Worm (Caenorhabditis elegans) whole organism, L4 larva: Measurements from ENCODE around the gene rfip-1.
A peak's percentile ranks its signal among the peaks of the same experiment; 100 is the strongest.

Experiments
- F10B5.3 ChIP-seq: sonication (generic microtip); optimal IDR thresholded peaks from 2 replicates; lab custom pipeline; 2016; ENCODE audit warnings: mild to moderate bottlenecking, missing genetic modification characterization, missing compliant biosample characterization
- T26A8.4 ChIP-seq: fragments of 200-800 bp; sonication (Bioruptor generic); IDR thresholded peaks from 2 replicates; pipeline ENCODE4 v1.3.6; 2022; ENCODE audit warnings: missing genetic modification characterization, missing compliant biosample characterization
- ZK337.2 ChIP-seq: fragments of 200-800 bp; sonication (Bioruptor generic); IDR thresholded peaks from 2 replicates; pipeline ENCODE4 v1.3.6; 2022; ENCODE audit warnings: missing genetic modification reagents, missing genetic modification characterization, missing compliant biosample characterization
- aha-1 ChIP-seq: fragments of 150-350 bp; peaks from one replicate; lab custom pipeline; 2014; ENCODE audit warnings: missing biosample characterization, missing genetic modification characterization
- aly-2 ChIP-seq: sonication (generic microtip); optimal IDR thresholded peaks from 2 replicates; lab custom pipeline; 2018; ENCODE audit warnings: missing biosample characterization, missing genetic modification characterization
- arid-1 ChIP-seq: fragments of 200-800 bp; sonication (Bioruptor generic); conservative IDR thresholded peaks from 2 replicates; pipeline ENCODE4 v1.3.6; 2022; ENCODE audit warnings: missing genetic modification reagents, missing genetic modification characterization, missing compliant biosample characterization
- attf-4 ChIP-seq: sonication (generic microtip); optimal IDR thresholded peaks from 3 replicates; lab custom pipeline; 2017; ENCODE audit warnings: missing biosample characterization, missing genetic modification characterization
- ceh-28 ChIP-seq: fragments of 150-350 bp; optimal IDR thresholded peaks from 2 replicates; lab custom pipeline; 2014; ENCODE audit warnings: missing biosample characterization, missing genetic modification reagents, missing genetic modification characterization
- ceh-32 ChIP-seq: sonication (generic microtip); optimal IDR thresholded peaks from 2 replicates; lab custom pipeline; 2016; ENCODE audit warnings: mild to moderate bottlenecking, missing genetic modification characterization, missing compliant biosample characterization; ENCODE audit not compliant: poor library complexity
- ctbp-1 ChIP-seq: fragments of 200-800 bp; sonication (Bioruptor generic); IDR thresholded peaks from 2 replicates; pipeline ENCODE4 v1.3.6; 2022; ENCODE audit warnings: missing genetic modification reagents, missing genetic modification characterization, missing compliant biosample characterization
- daf-12 ChIP-seq: fragments of 150-350 bp; optimal IDR thresholded peaks from 2 replicates; lab custom pipeline; 2014; ENCODE audit warnings: missing biosample characterization, missing genetic modification reagents, missing genetic modification characterization
- daf-19 ChIP-seq: fragments of 200-800 bp; sonication (Bioruptor generic); conservative IDR thresholded peaks from 2 replicates; pipeline ENCODE4 v1.3.6; 2022; ENCODE audit warnings: missing genetic modification characterization, missing compliant biosample characterization
- dmd-8 ChIP-seq: fragments of 200-800 bp; sonication (Bioruptor generic); IDR thresholded peaks from 2 replicates; pipeline ENCODE4 v1.3.6; 2022; ENCODE audit warnings: missing genetic modification characterization, missing compliant biosample characterization
- dpl-1 ChIP-seq: fragments of 150-350 bp; optimal IDR thresholded peaks from 2 replicates; lab custom pipeline; 2014; ENCODE audit warnings: missing biosample characterization, missing genetic modification reagents, missing genetic modification characterization
- duxl-1 ChIP-seq: sonication (generic microtip); optimal IDR thresholded peaks from 2 replicates; lab custom pipeline; 2016; ENCODE audit warnings: mild to moderate bottlenecking, missing genetic modification characterization, moderate library complexity, missing compliant biosample characterization; ENCODE audit not compliant: poor library complexity
- fos-1 ChIP-seq: fragments of 150-350 bp; optimal IDR thresholded peaks from 2 replicates; lab custom pipeline; 2014; ENCODE audit warnings: missing biosample characterization, missing genetic modification characterization
- hif-1 ChIP-seq, 2 experiments: sonication (generic microtip); optimal IDR thresholded peaks; 2 replicates each; lab custom pipeline; 2016 to 2017; ENCODE audit warnings: missing compliant biosample characterization in 2 of 2, missing genetic modification characterization in 2 of 2, missing genetic modification reagents in 2 of 2, missing genotype in 2 of 2, mild to moderate bottlenecking in 1 of 2
- hlh-11 ChIP-seq: fragments of 200-800 bp; sonication (Bioruptor generic); optimal IDR thresholded peaks from 2 replicates; lab custom pipeline; 2018; ENCODE audit warnings: mild to moderate bottlenecking, missing genetic modification characterization, missing compliant biosample characterization
- hlh-30 ChIP-seq: sonication (generic microtip); optimal IDR thresholded peaks from 2 replicates; lab custom pipeline; 2017; ENCODE audit warnings: antibody characterized with exemption, mild to moderate bottlenecking, missing genetic modification characterization, missing compliant biosample characterization; ENCODE audit not compliant: insufficient read depth
- hmg-1.1 ChIP-seq: fragments of 200-800 bp; sonication (Bioruptor generic); IDR thresholded peaks from 2 replicates; pipeline ENCODE4 v1.3.6; 2022; ENCODE audit warnings: missing genetic modification reagents, missing genetic modification characterization, missing compliant biosample characterization
- lim-7 ChIP-seq: fragments of 200-800 bp; sonication (Bioruptor generic); IDR thresholded peaks from 2 replicates; pipeline ENCODE4 v1.3.6; 2022; ENCODE audit warnings: missing genetic modification characterization, missing compliant biosample characterization
- lsy-2 ChIP-seq, 2 experiments: fragments of 150-350 bp in 1 of 2; sonication (generic microtip) in 1 of 2; optimal IDR thresholded peaks; 2 replicates each; lab custom pipeline; 2014 to 2017; ENCODE audit warnings: missing biosample characterization in 2 of 2, missing genetic modification characterization in 2 of 2
- madf-9 ChIP-seq: fragments of 200-800 bp; sonication (Bioruptor generic); conservative IDR thresholded peaks from 2 replicates; pipeline ENCODE4 v1.3.6; 2022; ENCODE audit warnings: missing genetic modification reagents, missing genetic modification characterization, missing compliant biosample characterization
- mdl-1 ChIP-seq, 2 experiments: fragments of 150-350 bp in 1 of 2; sonication (generic microtip) in 1 of 2; optimal IDR thresholded peaks; 2 replicates each; lab custom pipeline; 2014 to 2017; ENCODE audit warnings: missing biosample characterization in 2 of 2, missing genetic modification characterization in 2 of 2
- mdt-29 ChIP-seq: fragments of 200-800 bp; sonication (Bioruptor generic); IDR thresholded peaks from 2 replicates; pipeline ENCODE4 v1.3.6; 2022; ENCODE audit warnings: missing genetic modification reagents, missing genetic modification characterization, missing compliant biosample characterization
- mep-1 ChIP-seq: fragments of 150-350 bp; sonication (generic microtip); optimal IDR thresholded peaks from 3 replicates; lab custom pipeline; 2014; ENCODE audit warnings: missing biosample characterization, missing genetic modification characterization
- mxl-2 ChIP-seq: fragments of 200-800 bp; sonication (Bioruptor generic); conservative IDR thresholded peaks from 2 replicates; pipeline ENCODE4 v1.3.6; 2022; ENCODE audit warnings: missing genetic modification reagents, missing genetic modification characterization, missing compliant biosample characterization
- mxl-3 ChIP-seq: fragments of 200-800 bp; sonication (Bioruptor generic); optimal IDR thresholded peaks from 2 replicates; lab custom pipeline; 2018; ENCODE audit warnings: mild to moderate bottlenecking, missing genetic modification characterization, missing compliant biosample characterization
- nhr-10 ChIP-seq: fragments of 150-350 bp; optimal IDR thresholded peaks from 2 replicates; lab custom pipeline; 2014; ENCODE audit warnings: missing biosample characterization, missing genetic modification characterization
- nhr-102 ChIP-seq: sonication (generic microtip); optimal IDR thresholded peaks from 2 replicates; lab custom pipeline; 2016; ENCODE audit warnings: mild to moderate bottlenecking, missing genetic modification characterization, moderate library complexity, missing compliant biosample characterization
- nhr-111 ChIP-seq: fragments of 200-800 bp; sonication (Bioruptor generic); optimal IDR thresholded peaks from 2 replicates; lab custom pipeline; 2018; ENCODE audit warnings: mild to moderate bottlenecking, missing genetic modification characterization, missing compliant biosample characterization
- nhr-42 ChIP-seq: fragments of 200-800 bp; sonication (Bioruptor generic); IDR thresholded peaks from 2 replicates; pipeline ENCODE4 v1.3.6; 2022; ENCODE audit warnings: missing genetic modification characterization, missing compliant biosample characterization
- nhr-48 ChIP-seq: sonication (generic microtip); optimal IDR thresholded peaks from 2 replicates; lab custom pipeline; 2016; ENCODE audit warnings: mild to moderate bottlenecking, missing genetic modification characterization, missing compliant biosample characterization
- pha-4 ChIP-seq, 2 experiments: fragments of 150-350 bp in 1 of 2; fragments of 200-800 bp in 1 of 2; sonication (Bioruptor generic) in 1 of 2; IDR thresholded peaks in 1 of 2; optimal IDR thresholded peaks in 1 of 2; 2 replicates each; pipeline versions ENCODE4 v1.3.6 to Lab custom; 2014 to 2022; ENCODE audit warnings: missing genetic modification characterization in 2 of 2, missing genetic modification reagents in 2 of 2, missing biosample characterization in 1 of 2, missing compliant biosample characterization in 1 of 2
- pqm-1 ChIP-seq: sonication (generic microtip); optimal IDR thresholded peaks from 2 replicates; lab custom pipeline; 2017; ENCODE audit warnings: missing biosample characterization, missing genetic modification characterization
- set-16 ChIP-seq: fragments of 200-800 bp; sonication (Bioruptor generic); IDR thresholded peaks from 2 replicates; pipeline ENCODE4 v1.3.6; 2022; ENCODE audit warnings: missing genetic modification reagents, missing genetic modification characterization, missing compliant biosample characterization
- snpc-1.2 ChIP-seq: fragments of 200-800 bp; sonication (Bioruptor generic); IDR thresholded peaks from 2 replicates; pipeline ENCODE4 v1.3.6; 2022; ENCODE audit warnings: missing genetic modification reagents, missing genetic modification characterization, missing compliant biosample characterization
- spr-3 ChIP-seq: fragments of 200-800 bp; sonication (Bioruptor generic); optimal IDR thresholded peaks from 2 replicates; lab custom pipeline; 2018; ENCODE audit warnings: mild to moderate bottlenecking, missing genetic modification characterization, missing compliant biosample characterization
- unc-130 ChIP-seq: sonication (generic microtip); optimal IDR thresholded peaks from 2 replicates; lab custom pipeline; 2016; ENCODE audit warnings: missing genetic modification reagents, missing genetic modification characterization, missing compliant biosample characterization
- unc-62 ChIP-seq, 3 experiments: fragments of 150-350 bp in 1 of 3; sonication (generic microtip); optimal IDR thresholded peaks in 2 of 3; peaks in 1 of 3; 1 replicate in 1 of 3; 2 replicates in 2 of 3; lab custom pipeline; 2014 to 2017; ENCODE audit warnings: missing biosample characterization in 3 of 3, missing genetic modification characterization in 3 of 3, missing genetic modification reagents in 3 of 3, missing genotype in 1 of 3
- ztf-11 ChIP-seq: fragments of 150-350 bp; optimal IDR thresholded peaks from 2 replicates; lab custom pipeline; 2014; ENCODE audit warnings: missing biosample characterization, missing genetic modification characterization

rfip-1 gene

DNA sequence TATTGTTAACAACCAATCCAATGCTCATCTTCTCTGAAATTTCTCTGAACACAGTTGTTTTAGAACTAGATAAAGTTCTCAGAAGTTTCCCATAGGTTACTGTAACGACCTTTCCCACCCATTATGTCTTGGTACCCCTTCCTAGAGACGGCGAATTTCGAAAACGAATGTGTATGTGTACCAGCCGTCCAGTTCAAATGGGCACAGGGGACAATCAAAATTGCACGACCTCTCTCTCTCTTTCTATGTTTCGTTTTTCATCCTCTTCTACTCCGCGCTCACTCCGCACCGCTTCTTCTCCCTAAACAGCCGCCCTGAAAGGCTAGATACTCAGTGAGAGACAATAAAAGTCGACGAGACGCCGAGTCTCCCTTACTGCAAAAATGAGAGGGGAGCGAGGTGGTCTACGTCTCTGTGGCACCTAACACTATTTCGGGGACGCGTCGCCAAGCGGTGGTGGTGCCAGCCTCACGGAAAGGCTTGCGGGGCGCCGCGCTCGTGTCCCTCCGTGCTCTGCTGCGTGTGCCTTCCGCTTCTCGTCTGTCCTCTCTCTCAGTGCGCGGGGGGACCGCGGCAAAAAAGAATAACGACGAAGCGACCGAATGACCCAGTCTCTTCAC lies 17.2 kb downstream of the rfip-1 start (continued):
- peak; percentile 16 for TF ChIP-seq dpl-1
- TF ChIP-seq nhr-42 (GFP tag; lab: Robert Waterston, UW): no peak
- peak; percentile 27 for TF ChIP-seq ceh-32 (tag; lab: Kevin White, UChicago)
- TF ChIP-seq ceh-28 (tag; lab: Kevin White, UChicago): no peak
- TF ChIP-seq fos-1: no peak
- TF ChIP-seq mxl-2 (GFP tag; lab: Robert Waterston, UW): no peak
- no peak for TF ChIP-seq snpc-1.2
- no peak for TF ChIP-seq unc-130 (GFP tag; lab: Kevin White, UChicago)
- TF ChIP-seq mep-1 (tag; lab: Kevin White, UChicago): peak; percentile 65
- TF ChIP-seq pqm-1: no peak
- TF ChIP-seq ztf-11: no peak
- TF ChIP-seq mdl-1 (tag; optimal IDR thresholded peaks at IDR 0.05; lab: Kevin White, UChicago): peak; percentile 60 to 61
- peak; percentile 71 for TF ChIP-seq nhr-48
- no peak for TF ChIP-seq attf-4 (tag; lab: Kevin White, UChicago)
- TF ChIP-seq aly-2 (tag; lab: Kevin White, UChicago): no peak
- TF ChIP-seq hif-1 (tag; optimal IDR thresholded peaks at IDR 0.05; lab: Kevin White, UChicago): peak in 1 of 2 experiments; percentile 65
- peak; percentile 45 for TF ChIP-seq nhr-111
- TF ChIP-seq spr-3: no peak
- TF ChIP-seq hlh-30 (tag; lab: Kevin White, UChicago): peak; percentile 22
- no peak for TF ChIP-seq dmd-8 (GFP tag; lab: Robert Waterston, UW)
- peak; percentile 43 for TF ChIP-seq nhr-102
- 0 out of 2 replicates have a peak, but pooled peaks have one; percentile 43 for TF ChIP-seq arid-1 (GFP tag; lab: Robert Waterston, UW)
- TF ChIP-seq hlh-11 (tag; lab: Kevin White, UChicago): peak; percentile 90
- peak; percentile 83 for TF ChIP-seq hmg-1.1 (GFP tag; lab: Robert Waterston, UW)
- peak in 1 of 2 experiments; percentile 15 for TF ChIP-seq lsy-2 (tag; optimal IDR thresholded peaks at IDR 0.05; lab: Kevin White, UChicago)
- peak; percentile 61 for TF ChIP-seq pha-4 (GFP tag; IDR thresholded peaks at IDR 0.05; lab: Robert Waterston, UW)
- no peak for TF ChIP-seq pha-4 (tag; optimal IDR thresholded peaks at IDR 0.05; lab: Kevin White, UChicago)
- no peak for TF ChIP-seq daf-12 (tag; lab: Kevin White, UChicago)
- peak; percentile 47 for TF ChIP-seq mxl-3 (GFP tag; lab: Kevin White, UChicago)
- peak; percentile 81 for TF ChIP-seq ctbp-1 (GFP tag; lab: Robert Waterston, UW)
- TF ChIP-seq daf-19 (GFP tag; lab: Robert Waterston, UW): no peak
- TF ChIP-seq mdt-29 (GFP tag; lab: Robert Waterston, UW): no peak
- no peak for TF ChIP-seq nhr-10 (tag; lab: Kevin White, UChicago)
- TF ChIP-seq F10B5.3 (tag; lab: Kevin White, UChicago): peak; percentile 55
- peak; percentile 98 for TF ChIP-seq madf-9 (GFP tag; lab: Robert Waterston, UW)
- peak; percentile 99 for TF ChIP-seq set-16 (GFP tag; lab: Robert Waterston, UW)
- no peak for TF ChIP-seq ZK337.2 (GFP tag; lab: Robert Waterston, UW)
- peak in 1 of 2 experiments; percentile 93 for TF ChIP-seq unc-62 (GFP tag; optimal IDR thresholded peaks at IDR 0.05 in 1 of 2; lab: Kevin White, UChicago)
- TF ChIP-seq unc-62 (tag; optimal IDR thresholded peaks at IDR 0.05; lab: Kevin White, UChicago): no peak
- peak; percentile 56; the same call in 1 of the 2 replicates for TF ChIP-seq T26A8.4 (GFP tag; lab: Robert Waterston, UW)

DNA sequence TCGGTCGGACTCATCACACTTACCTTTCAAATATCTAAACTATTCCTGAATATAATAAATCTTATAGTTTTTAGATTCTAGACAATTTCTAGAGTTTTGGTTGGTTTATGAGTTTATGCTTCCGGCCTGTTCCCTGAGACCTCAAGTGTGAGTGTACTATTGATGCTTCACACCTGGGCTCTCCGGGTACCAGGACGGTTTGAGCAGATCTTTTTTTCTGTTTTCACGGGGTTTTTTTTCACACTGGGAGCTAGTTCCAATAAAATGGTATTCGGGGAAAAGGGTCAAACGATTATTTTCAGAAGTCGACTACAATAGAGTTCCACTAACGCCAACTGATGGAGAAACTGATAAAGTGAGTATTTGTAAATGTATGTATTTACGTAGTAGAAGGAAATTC lies 17.8 kb downstream of the rfip-1 start:
- TF ChIP-seq lim-7 (GFP tag; lab: Robert Waterston, UW) (no peak), duxl-1 (tag; lab: Kevin White, UChicago) (no peak), aha-1 (tag; lab: Kevin White, UChicago) (peak; percentile 96)
